Worm (Caenorhabditis elegans) whole organism, midembryonic: ENCODE results near the gene F26D10.13.

Source experiments
- T22C8.4 ChIP-seq: fragments of 200-800 bp; sonication (Bioruptor generic); IDR thresholded peaks from 2 replicates; pipeline ENCODE4 v1.3.6; 2022; ENCODE audit warnings: missing genetic modification characterization, missing compliant biosample characterization
- cog-1 ChIP-seq: sonication (generic microtip); optimal IDR thresholded peaks from 2 replicates; lab custom pipeline; 2016; ENCODE audit warnings: missing genetic modification characterization, missing compliant biosample characterization
- flt-1 ChIP-seq: fragments of 200-800 bp; sonication (Bioruptor generic); IDR thresholded peaks from 2 replicates; pipeline ENCODE4 v1.3.6; 2022; ENCODE audit warnings: missing genetic modification characterization, missing compliant biosample characterization
- klf-2 ChIP-seq: fragments of 200-800 bp; sonication (Bioruptor generic); conservative IDR thresholded peaks from 2 replicates; pipeline ENCODE4 v1.3.6; 2022; ENCODE audit warnings: missing genetic modification reagents, missing genetic modification characterization, missing compliant biosample characterization
- med-1 ChIP-seq: sonication (generic microtip); optimal IDR thresholded peaks from 2 replicates; lab custom pipeline; 2017; ENCODE audit warnings: missing genetic modification characterization, mild to moderate bottlenecking, missing compliant biosample characterization, antibody characterized with exemption, missing genetic modification reagents; ENCODE audit not compliant: insufficient read depth
- ref-1 ChIP-seq: fragments of 200-800 bp; sonication (Bioruptor generic); conservative IDR thresholded peaks from 2 replicates; pipeline ENCODE4 v1.3.6; 2022; ENCODE audit warnings: missing genetic modification reagents, missing genetic modification characterization, missing compliant biosample characterization
- tab-1 ChIP-seq: fragments of 200-800 bp; sonication (Bioruptor generic); IDR thresholded peaks from 2 replicates; pipeline ENCODE4 v1.3.6; 2022; ENCODE audit warnings: missing genetic modification characterization, missing compliant biosample characterization
- ztf-23 ChIP-seq: fragments of 200-800 bp; sonication (Bioruptor generic); IDR thresholded peaks from 2 replicates; pipeline ENCODE4 v1.3.6; 2022; ENCODE audit warnings: missing genetic modification reagents, missing genetic modification characterization, missing compliant biosample characterization
- ztf-29 ChIP-seq: fragments of 200-800 bp; sonication (Bioruptor generic); IDR thresholded peaks from 2 replicates; pipeline ENCODE4 v1.3.6; 2022; ENCODE audit warnings: missing genetic modification reagents, missing genetic modification characterization, missing compliant biosample characterization

The F26D10.13 gene

ce11 chrIV:17237029-17237428 is 27.6 kb downstream of the F26D10.13 start:
- TF ChIP-seq ref-1 (no peak), med-1 (GFP tag; lab: Kevin White, UChicago) (no peak)

- TF ChIP-seq ref-1 (no peak), T22C8.4 (GFP tag; lab: Robert Waterston, UW) (no peak), cog-1 (tag; lab: Kevin White, UChicago) (no peak), flt-1 (no peak), klf-2 (GFP tag; lab: Robert Waterston, UW) (no peak), med-1 (GFP tag; lab: Kevin White, UChicago) (no peak), tab-1 (GFP tag; lab: Robert Waterston, UW) (no peak), ztf-23 (GFP tag; lab: Robert Waterston, UW) (no peak), ztf-29 (no peak)
These were observed 31.1 kb downstream of the F26D10.13 start for ce11 chrIV:17233494-17233893.

- no peak for TF ChIP-seq ref-1
- TF ChIP-seq T22C8.4 (GFP tag; lab: Robert Waterston, UW) = no peak
These were observed 31.7 kb downstream of the F26D10.13 start for ce11 chrIV:17232899-17233298.

DNA sequence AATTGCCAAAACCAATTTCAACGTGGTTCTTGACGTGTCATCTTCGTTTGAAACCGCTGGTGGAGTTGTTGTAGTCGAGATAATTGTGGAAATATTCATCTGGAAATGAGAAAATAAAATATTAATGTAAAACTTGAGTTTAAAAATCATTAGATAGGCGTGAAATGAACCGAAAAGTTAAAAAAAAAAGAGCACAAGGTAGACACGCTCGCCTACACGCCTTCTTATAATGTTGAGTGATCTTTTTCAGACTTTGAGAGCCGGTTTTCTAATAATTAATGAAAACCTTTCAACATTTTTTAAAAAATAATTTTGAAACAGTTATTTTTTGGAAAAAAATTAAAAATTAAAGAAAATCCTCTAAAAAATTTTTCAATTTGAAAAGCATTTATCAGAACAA is 33.7 kb downstream of the F26D10.13 start, which contains the start of gene npr-32:
Gene npr-32, minus strand, starts transcription at position 101 of the 400 bp plus-strand sequence.
- TF ChIP-seq med-1 (GFP tag; lab: Kevin White, UChicago) = no peak

ce11 chrIV:17223474-17223873 is 41.1 kb downstream of the F26D10.13 start, which contains the start of gene Y116A8B.4:
TSS of gene Y116A8B.4 (plus strand) at chrIV:17223774.
- TF ChIP-seq tab-1 (GFP tag; lab: Robert Waterston, UW) (no peak), med-1 (GFP tag; lab: Kevin White, UChicago) (no peak), ref-1 (no peak), flt-1 (no peak), cog-1 (tag; lab: Kevin White, UChicago) (no peak), klf-2 (GFP tag; lab: Robert Waterston, UW) (no peak), ztf-29 (no peak), ztf-23 (GFP tag; lab: Robert Waterston, UW) (no peak), T22C8.4 (GFP tag; lab: Robert Waterston, UW) (no peak)

DNA sequence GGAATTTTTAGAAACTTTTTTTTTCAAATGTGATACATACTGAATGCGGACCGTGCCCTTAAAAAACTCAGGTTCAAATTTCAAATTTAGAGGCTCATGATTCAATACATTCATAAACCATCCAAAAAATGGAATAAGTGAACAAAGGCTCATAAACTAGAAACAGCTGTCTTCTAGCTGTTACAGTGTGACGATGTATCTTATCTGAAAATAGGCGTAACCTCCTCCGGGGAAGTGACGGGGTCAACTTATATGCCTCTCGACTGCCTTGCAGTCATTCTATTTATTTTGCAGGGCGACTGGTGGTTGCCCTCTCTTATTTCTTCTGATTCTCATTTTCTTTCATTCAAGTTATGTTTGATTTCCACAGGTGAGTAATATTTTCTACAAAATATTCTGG is 48.6 kb downstream of the F26D10.13 start, which contains the start of gene Y116A8B.1:
Gene Y116A8B.1, plus strand, starts transcription at position 301 of the 400 bp plus-strand sequence.
- no peak for TF ChIP-seq ztf-23 (GFP tag; lab: Robert Waterston, UW)
- TF ChIP-seq cog-1 (tag; lab: Kevin White, UChicago) = no peak
- TF ChIP-seq T22C8.4 (GFP tag; lab: Robert Waterston, UW) = no peak
- no peak for TF ChIP-seq med-1 (GFP tag; lab: Kevin White, UChicago)
- no peak for TF ChIP-seq tab-1 (GFP tag; lab: Robert Waterston, UW)
- TF ChIP-seq klf-2 (GFP tag; lab: Robert Waterston, UW) = no peak
- no peak for TF ChIP-seq flt-1
- TF ChIP-seq ztf-29 = no peak
- TF ChIP-seq ref-1 = no peak

- TF ChIP-seq flt-1 (no peak), cog-1 (tag; lab: Kevin White, UChicago) (no peak), tab-1 (GFP tag; lab: Robert Waterston, UW) (no peak), ztf-29 (no peak), T22C8.4 (GFP tag; lab: Robert Waterston, UW) (no peak), klf-2 (GFP tag; lab: Robert Waterston, UW) (no peak), ref-1 (no peak), ztf-23 (GFP tag; lab: Robert Waterston, UW) (no peak), med-1 (GFP tag; lab: Kevin White, UChicago) (no peak)
These were observed 49.5 kb downstream of the F26D10.13 start for ce11 chrIV:17215070-17215469.
